Worm (Caenorhabditis elegans): ENCODE measurements around the gene Y73B6BL.37.

- TF ChIP-seq snpc-4 (tag; optimal IDR thresholded peaks at IDR 0.05) (no peak), pqm-1 (tag; optimal IDR thresholded peaks at IDR 0.05) (no peak), nhr-28 (tag; optimal IDR thresholded peaks at IDR 0.05) (no peak), fos-1 (tag; optimal IDR thresholded peaks at IDR 0.05) (no peak), arid-1 (GFP tag; conservative IDR thresholded peaks at IDR 0.05) (no peak), nhr-11 (tag; optimal IDR thresholded peaks at IDR 0.05) (no peak), mdt-29 (GFP tag; IDR thresholded peaks at IDR 0.05) (no peak), lsy-2 (tag; optimal IDR thresholded peaks at IDR 0.05) (no peak), snpc-1.2 (GFP tag; IDR thresholded peaks at IDR 0.05) (no peak), duxl-1 (tag; optimal IDR thresholded peaks at IDR 0.05; ENCODE audit: poor library complexity) (no peak), ztf-11 (tag; optimal IDR thresholded peaks at IDR 0.05) (no peak), nhr-10 (tag; optimal IDR thresholded peaks at IDR 0.05) (no peak)
Measured at ce11 chrIV:6517859-6518258, 30.7 kb downstream of the Y73B6BL.37 start, which contains the start of gene C01G5.7.
